Fruit fly (Drosophila melanogaster): ENCODE data around the gene CG43330.

Gene CG43330

DNA sequence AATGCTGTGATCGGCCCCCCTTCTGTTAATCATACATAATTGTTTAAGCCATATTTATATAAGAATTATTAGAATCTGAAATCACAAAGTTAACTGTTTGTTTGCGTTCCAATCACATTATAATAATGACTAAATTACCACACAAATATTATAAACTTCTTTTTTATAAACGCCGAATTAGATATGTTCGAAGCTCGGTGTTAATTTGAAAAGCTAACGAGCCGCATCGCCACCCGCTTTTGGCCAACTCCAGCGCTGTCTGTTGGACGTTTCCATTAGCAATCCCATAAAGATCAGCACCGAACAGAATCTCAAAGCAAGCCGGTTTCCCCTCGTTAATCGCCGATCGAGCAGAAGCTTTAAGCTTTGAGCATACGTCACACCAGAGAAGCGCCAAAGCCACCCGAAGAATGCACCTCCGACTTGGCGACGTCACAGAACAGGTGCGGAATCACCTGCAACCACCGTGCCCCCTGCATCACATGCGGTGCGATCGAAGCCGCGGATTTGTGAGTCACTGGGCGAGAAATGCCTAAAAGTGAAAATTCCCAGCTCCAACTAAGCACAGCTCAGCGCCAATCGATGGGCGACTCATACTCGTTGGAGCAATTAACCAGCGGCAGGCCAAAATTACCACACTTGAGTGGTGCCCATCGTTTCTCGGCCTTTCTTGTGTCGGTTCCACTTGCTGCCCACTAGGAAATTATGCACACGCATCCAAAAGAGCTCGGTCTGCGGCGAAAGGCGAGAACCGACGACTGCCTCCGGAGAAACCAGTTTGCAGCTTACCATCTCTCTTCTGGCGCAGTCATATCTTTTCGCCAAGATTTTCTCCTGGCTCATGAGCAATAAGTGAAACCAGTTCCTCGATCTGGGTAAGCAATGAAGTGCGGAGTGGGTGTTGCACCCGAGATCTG lies 38.5 kb downstream of the CG43330 start, which contains the start of gene CG11438:
Gene CG11438 (plus strand): TSS at position 134 of the 917 bp plus-strand sequence.
- TF ChIP-seq CG17801 (GFP tag; optimal IDR thresholded peaks at IDR 0.05; ENCODE audit: partially characterized antibody), result no peak

DNA sequence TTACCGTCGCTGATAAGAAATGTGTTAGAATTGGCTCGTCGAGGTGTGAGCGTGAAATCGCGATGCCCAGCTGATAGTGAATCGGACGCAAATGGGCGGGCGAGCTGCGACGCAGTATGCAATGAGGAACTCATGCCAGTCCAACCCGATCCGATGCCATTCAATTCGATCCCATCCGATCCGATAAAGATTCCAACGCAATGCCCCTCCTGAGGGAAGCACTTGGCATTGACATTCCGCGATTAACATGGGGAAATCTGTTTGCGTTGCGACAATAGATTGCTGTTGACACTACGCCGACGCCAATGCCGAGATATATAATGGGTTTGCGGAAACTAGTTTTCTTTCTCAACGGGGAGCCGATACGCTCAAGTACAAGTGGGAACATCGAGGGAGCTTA lies 40.8 kb downstream of the CG43330 start:
- no peak for TF ChIP-seq CG17801 (GFP tag; optimal IDR thresholded peaks at IDR 0.05; ENCODE audit: partially characterized antibody)

DNA sequence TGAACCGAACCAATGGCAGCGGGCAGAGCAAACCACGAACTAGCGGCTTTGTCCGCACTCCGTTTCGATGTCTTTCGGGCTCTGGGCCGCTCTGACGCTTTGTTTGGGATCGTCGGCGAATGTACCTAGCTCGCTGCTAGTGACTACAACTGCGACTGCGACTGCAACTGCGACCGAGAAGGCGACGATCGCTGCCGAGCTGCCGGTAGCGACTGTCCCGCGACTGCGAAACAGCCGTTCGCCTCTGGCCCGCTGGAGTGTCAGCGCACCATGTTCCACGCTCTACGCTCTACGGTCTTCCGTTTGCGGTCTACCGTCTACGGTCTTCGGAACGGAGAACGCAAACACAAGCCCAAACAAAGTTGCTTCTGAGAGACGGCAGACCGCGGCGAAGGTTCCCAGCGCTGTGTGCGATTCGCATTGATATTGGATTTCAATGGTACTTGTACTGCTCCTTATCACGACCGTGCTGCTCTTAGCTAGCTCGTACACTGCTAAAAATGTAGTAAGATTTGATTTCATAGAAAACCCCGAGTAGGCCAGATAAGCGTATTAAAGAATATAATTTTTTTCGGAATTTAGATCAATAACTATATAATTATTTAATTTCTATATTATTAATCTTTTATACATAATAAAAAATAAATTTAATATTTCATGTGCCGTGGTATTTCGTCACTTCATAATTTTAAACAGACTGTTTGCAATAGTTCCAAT lies 43.1 kb downstream of the CG43330 start, which contains the start of gene laza:
Gene laza (minus strand): TSS at position 214 of the 717 bp plus-strand sequence.
- peak; percentile 22 for TF ChIP-seq CG17801 (GFP tag; optimal IDR thresholded peaks at IDR 0.05; ENCODE audit: partially characterized antibody)

DNA sequence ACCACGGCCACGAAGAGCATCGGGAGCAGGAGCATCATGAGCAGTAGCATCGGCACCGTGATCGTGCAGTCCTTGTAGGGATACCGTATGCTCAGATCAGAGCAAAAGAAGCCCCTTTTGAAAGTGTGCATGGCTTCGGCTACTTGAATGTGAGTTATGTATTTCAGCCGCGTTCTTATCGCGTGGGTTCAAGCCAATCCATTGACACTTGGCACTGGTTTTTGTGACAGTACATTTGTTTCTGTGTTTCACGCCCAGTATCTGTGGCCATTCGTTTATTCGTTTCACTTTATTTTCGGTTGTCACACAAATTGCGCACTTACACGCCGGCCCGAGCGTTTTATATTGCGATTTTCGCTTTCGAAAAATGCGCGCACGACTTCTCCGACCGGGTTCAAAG lies 43.8 kb downstream of the CG43330 start:
- no peak for TF ChIP-seq CG17801 (GFP tag; optimal IDR thresholded peaks at IDR 0.05; ENCODE audit: partially characterized antibody)

DNA sequence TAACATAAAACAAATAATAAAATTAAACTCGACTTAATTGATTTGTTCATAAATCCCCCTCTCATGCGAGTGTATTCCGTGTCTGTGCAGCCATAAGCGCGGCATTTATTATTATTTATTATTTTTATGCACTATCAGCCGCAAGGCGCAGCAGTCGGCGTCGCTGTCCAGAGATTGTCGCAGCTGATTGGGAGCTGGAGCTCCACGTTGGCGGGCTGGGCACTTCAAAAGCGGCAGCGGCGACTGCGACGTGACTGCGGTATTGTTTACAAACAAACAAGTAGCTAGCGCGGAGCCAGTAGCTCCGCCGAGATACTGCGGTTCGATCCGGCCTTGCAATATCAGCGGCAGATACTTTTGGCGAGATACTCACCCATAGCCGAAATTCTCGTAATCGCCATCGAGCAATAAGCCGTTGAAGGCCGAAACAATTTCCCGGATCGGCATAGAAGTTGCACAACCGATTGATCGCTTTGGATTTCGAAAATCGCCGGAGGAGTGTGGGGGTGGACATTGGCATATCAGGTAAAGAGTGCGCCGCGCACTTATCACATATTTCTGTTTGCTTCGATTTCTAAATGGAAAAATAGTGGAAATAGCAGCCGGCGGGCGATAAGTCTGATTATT lies 45.2 kb downstream of the CG43330 start:
- no peak for TF ChIP-seq CG17801 (GFP tag; optimal IDR thresholded peaks at IDR 0.05; ENCODE audit: partially characterized antibody)

DNA sequence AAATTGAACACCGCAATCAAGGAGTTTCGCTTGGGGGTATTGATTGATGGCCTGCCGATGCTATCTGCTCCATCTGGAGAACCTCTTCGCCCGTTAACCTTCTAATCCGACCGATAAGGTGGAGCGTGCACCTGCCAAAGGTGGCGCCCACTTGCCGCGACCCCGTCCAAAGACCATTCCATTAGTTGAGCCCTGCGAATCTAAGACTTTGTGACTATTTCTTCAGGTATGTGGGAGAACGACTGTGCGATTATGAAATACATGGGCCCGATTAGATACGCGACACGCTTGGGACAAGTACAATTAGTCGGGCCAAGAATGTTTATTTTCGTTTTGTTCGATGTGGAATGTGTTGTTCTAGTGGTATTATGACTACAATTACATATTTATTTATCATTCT lies 46.0 kb downstream of the CG43330 start:
- TF ChIP-seq CG17801 (GFP tag; optimal IDR thresholded peaks at IDR 0.05; ENCODE audit: partially characterized antibody), result no peak

DNA sequence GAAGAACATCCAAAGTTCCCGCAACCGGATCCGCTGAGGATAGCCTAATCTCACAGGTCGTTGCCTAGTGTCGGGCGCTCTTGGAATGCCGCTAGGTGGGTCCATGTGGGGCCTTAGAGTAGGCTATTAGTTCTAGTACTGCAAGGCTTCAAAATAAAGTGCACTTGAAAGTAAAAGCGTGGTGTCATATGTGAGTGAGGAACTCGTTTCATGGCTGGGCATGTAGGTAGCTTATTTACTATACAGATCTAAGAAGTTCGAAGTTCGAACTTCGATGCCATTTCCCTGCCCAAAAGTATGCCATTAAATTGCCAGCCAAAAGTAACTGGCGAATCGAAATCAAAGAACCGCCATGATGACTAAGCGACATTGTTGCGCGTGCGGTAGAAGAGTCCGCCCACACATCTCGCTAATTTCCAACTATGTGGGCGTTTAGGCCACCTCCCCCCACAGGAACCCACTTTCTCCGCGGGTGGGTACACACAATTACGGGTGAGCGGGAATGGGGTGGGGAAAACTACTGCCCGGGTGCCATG lies 48.2 kb downstream of the CG43330 start:
- no peak for TF ChIP-seq CG17801 (GFP tag; optimal IDR thresholded peaks at IDR 0.05; ENCODE audit: partially characterized antibody)

DNA sequence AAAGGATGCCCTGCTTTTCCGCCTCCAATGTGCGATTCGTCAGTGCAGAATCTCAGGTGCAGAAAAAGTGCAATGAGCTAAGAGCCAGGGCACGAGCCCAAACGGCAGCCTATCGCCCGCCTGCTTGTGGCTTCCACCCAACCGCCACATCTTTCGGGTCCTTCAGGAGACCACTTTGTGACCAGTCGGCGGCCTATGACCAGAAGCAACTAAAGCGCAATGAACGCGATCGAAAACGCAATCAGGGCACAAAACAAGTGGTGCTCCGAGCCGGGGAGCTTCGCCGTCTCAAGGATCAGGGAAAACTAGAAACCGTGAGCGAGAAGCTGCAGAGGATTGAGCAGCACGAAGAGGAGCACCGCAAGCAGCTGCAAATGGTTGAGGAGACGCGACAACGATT lies 49.9 kb downstream of the CG43330 start, which contains the start of gene CG11449:
Gene CG11449 (plus strand): TSS at position 6 of the 400 bp plus-strand sequence.
- no peak for TF ChIP-seq CG17801 (GFP tag; optimal IDR thresholded peaks at IDR 0.05; ENCODE audit: partially characterized antibody)
